Worm (Caenorhabditis elegans) whole organism, young adult: ENCODE data around the gene C04A2.15.

Source experiments
- atf-7 ChIP-seq: sonication (generic microtip); optimal IDR thresholded peaks from 2 replicates; lab custom pipeline; 2017; ENCODE audit warnings: mild to moderate bottlenecking, missing genetic modification characterization, missing compliant biosample characterization
- ceh-79 ChIP-seq: sonication (generic microtip); optimal IDR thresholded peaks from 2 replicates; lab custom pipeline; 2017; ENCODE audit warnings: mild to moderate bottlenecking, missing genetic modification characterization, missing compliant biosample characterization
- dpff-1 ChIP-seq: sonication (generic microtip); optimal IDR thresholded peaks from 2 replicates; lab custom pipeline; 2017; ENCODE audit warnings: mild to moderate bottlenecking, missing genetic modification characterization, missing compliant biosample characterization
- nfya-1 ChIP-seq: sonication (generic microtip); optimal IDR thresholded peaks from 2 replicates; lab custom pipeline; 2017; ENCODE audit warnings: antibody characterized with exemption, missing compliant biosample characterization, missing genetic modification characterization, borderline replicate concordance; ENCODE audit not compliant: insufficient read depth

- TF ChIP-seq dpff-1 (tag; lab: Kevin White, UChicago): no peak
- no peak for TF ChIP-seq atf-7
- TF ChIP-seq nfya-1: no peak
- no peak for TF ChIP-seq ceh-79
Measured at ce11 chrII:6858835-6859234, 6.8 kb downstream of the C04A2.15 start.
